Worm (Caenorhabditis elegans): ENCODE results near the gene F55G1.15.

F55G1.15 gene

DNA sequence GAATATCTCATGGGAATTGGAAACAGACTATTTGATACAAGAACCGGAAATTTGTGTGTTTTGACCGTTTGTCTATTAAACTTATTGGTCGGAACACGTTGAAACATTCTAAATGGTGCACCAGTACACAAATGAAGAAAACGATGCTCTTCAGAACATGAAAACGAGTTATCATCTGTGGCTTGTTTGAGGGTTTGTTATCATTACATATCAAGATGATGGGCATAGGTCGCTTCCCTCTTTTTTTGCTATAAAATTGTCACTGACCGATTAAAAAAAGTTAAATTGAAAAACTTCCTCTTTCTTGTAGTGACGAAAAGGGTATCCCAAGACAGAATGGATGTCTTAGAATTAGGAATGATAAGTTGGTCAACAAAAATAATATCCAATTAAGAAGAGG, 32.6 kb downstream of the F55G1.15 start:
- TF ChIP-seq ztf-11 (tag; optimal IDR thresholded peaks at IDR 0.05) (no peak), elt-1 (tag; optimal IDR thresholded peaks at IDR 0.05; ENCODE audit: borderline replicate concordance, insufficient read depth) (no peak), tbx-8 (GFP tag; optimal IDR thresholded peaks at IDR 0.05) (no peak), ham-2 (GFP tag; optimal IDR thresholded peaks at IDR 0.05) (no peak), ceh-43 (GFP tag; optimal IDR thresholded peaks at IDR 0.05) (no peak), cnd-1 (tag; optimal IDR thresholded peaks at IDR 0.05) (no peak), snpc-4 (tag; optimal IDR thresholded peaks at IDR 0.05) (no peak), unc-120 (tag; optimal IDR thresholded peaks at IDR 0.05; ENCODE audit: poor library complexity, severe bottlenecking) (no peak), mep-1 (tag; optimal IDR thresholded peaks at IDR 0.05) (no peak), zip-8 (tag; optimal IDR thresholded peaks at IDR 0.05) (no peak)

DNA sequence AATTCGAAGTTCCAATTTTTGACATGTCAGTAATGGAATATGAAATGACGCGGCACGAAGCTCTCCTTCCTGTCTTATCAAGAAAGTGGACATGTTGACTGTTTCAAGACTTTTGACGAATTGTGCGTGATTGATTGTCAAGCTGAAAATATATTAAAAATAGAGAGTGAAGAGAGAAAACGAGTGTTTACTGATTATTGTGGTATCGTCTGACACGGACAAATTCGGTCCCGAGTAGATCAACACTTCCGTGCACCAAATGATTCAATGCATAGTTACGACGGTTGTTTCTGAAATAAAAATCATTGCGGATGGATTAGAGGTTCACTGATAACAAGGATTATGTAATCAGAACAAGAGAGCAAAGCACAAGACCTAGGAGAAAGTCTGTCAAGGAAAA, 34.1 kb downstream of the F55G1.15 start:
- no peak for TF ChIP-seq lin-13 (tag; optimal IDR thresholded peaks at IDR 0.05)
- TF ChIP-seq blmp-1 (tag; optimal IDR thresholded peaks at IDR 0.05), result no peak
- TF ChIP-seq unc-120 (tag; optimal IDR thresholded peaks at IDR 0.05; ENCODE audit: poor library complexity, severe bottlenecking), result no peak
- no peak for TF ChIP-seq snpc-4 (tag; optimal IDR thresholded peaks at IDR 0.05)
- no peak for TF ChIP-seq ces-1 (GFP tag; optimal IDR thresholded peaks at IDR 0.05)
- TF ChIP-seq unc-62 (GFP tag; optimal IDR thresholded peaks at IDR 0.05), result no peak
- no peak for TF ChIP-seq tbx-8 (GFP tag; optimal IDR thresholded peaks at IDR 0.05)
- no peak for TF ChIP-seq nhr-76 (tag; optimal IDR thresholded peaks at IDR 0.05)
- no peak for TF ChIP-seq unc-39 (tag; optimal IDR thresholded peaks at IDR 0.05)
- no peak for TF ChIP-seq nhr-12 (tag; optimal IDR thresholded peaks at IDR 0.05)
- no peak for TF ChIP-seq elt-1 (tag; optimal IDR thresholded peaks at IDR 0.05; ENCODE audit: borderline replicate concordance, insufficient read depth)
- TF ChIP-seq ztf-11 (tag; optimal IDR thresholded peaks at IDR 0.05), result no peak
- TF ChIP-seq ceh-43 (GFP tag; optimal IDR thresholded peaks at IDR 0.05), result no peak

DNA sequence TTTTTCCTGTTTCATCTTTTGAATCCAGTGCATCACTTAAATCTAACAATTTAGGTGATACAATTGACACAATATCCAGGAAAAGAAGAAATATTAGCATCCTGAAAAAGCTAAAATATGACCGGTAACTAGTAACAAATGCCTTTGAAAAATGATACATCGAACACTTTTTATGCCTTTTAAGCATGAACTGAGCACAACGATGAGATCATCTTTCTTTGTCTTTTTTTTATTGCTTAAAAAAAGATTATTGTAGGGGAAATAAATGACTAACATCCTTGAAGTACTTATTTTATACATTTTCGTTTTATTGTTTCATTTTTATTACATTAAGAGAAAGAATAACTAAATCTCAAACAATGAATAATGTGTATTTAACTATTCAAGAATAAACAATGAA, 35.4 kb downstream of the F55G1.15 start, which contains the start of gene F13B6.3:
Gene F13B6.3 (minus strand): TSS at position 101 of the 400 bp plus-strand sequence.
- TF ChIP-seq bed-3 (GFP tag; optimal IDR thresholded peaks at IDR 0.05) (no peak), blmp-1 (tag; optimal IDR thresholded peaks at IDR 0.05) (no peak), flh-1 (GFP tag; optimal IDR thresholded peaks at IDR 0.05) (no peak), ceh-83 (GFP tag; optimal IDR thresholded peaks at IDR 0.05) (no peak), drap-1 (GFP tag; optimal IDR thresholded peaks at IDR 0.05) (no peak)

DNA sequence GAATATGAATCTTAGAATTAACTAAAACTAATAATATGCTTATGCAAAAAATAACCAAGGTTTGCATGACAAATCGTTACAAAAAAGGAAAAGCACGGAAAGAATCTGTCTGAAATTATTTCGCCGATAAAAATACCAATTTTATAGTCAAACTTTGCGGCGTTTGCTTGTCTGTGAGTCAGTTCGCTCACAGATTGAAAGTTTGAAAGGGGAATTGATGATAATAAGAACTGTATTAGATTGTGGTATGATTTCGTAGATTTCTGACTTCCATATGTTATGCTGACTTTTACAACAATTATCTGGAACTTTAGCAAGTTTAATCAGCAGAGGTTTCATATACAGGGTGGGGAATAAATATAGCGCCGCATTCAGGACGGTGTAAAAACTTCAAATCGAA, 41.0 kb downstream of the F55G1.15 start, which contains the start of gene F13B6.2:
Gene F13B6.2 (minus strand): TSS at position 101 of the 400 bp plus-strand sequence.
- TF ChIP-seq snpc-4 (tag; optimal IDR thresholded peaks at IDR 0.05), result no peak
- TF ChIP-seq cnd-1 (tag; optimal IDR thresholded peaks at IDR 0.05), result no peak
- no peak for TF ChIP-seq M03D4.4 (tag; optimal IDR thresholded peaks at IDR 0.05)
- TF ChIP-seq elt-1 (tag; optimal IDR thresholded peaks at IDR 0.05; ENCODE audit: borderline replicate concordance, insufficient read depth), result no peak

DNA sequence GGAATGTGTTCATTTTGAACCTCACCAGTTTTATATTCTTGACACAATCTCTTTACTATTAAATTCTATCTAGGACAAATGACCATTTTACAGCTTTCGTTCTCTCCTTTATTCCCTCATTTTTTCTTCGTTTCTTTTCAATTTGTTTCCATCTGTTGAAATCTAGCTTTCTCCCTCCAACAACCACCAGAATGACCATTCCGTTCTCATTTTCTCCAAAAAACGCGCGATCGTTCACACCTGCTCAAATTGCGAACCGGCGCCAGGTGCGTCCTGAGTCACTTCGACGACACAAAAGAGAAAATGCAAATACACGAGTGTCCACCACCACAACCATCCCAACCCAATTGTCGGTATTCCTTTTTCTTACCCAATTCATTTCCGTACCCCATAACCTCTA, 45.0 kb downstream of the F55G1.15 start, which contains the start of gene F13B6.1:
Gene F13B6.1 (plus strand): TSS at position 301 of the 400 bp plus-strand sequence.
- TF ChIP-seq snpc-4 (tag; optimal IDR thresholded peaks at IDR 0.05), result no peak
- TF ChIP-seq nhr-76 (tag; optimal IDR thresholded peaks at IDR 0.05), result no peak
- no peak for TF ChIP-seq drap-1 (GFP tag; optimal IDR thresholded peaks at IDR 0.05)
- TF ChIP-seq lin-13 (tag; optimal IDR thresholded peaks at IDR 0.05), result no peak
- no peak for TF ChIP-seq nhr-28 (tag; optimal IDR thresholded peaks at IDR 0.05)
- TF ChIP-seq tbx-8 (GFP tag; optimal IDR thresholded peaks at IDR 0.05), result no peak
- TF ChIP-seq flh-1 (GFP tag; optimal IDR thresholded peaks at IDR 0.05), result no peak

DNA sequence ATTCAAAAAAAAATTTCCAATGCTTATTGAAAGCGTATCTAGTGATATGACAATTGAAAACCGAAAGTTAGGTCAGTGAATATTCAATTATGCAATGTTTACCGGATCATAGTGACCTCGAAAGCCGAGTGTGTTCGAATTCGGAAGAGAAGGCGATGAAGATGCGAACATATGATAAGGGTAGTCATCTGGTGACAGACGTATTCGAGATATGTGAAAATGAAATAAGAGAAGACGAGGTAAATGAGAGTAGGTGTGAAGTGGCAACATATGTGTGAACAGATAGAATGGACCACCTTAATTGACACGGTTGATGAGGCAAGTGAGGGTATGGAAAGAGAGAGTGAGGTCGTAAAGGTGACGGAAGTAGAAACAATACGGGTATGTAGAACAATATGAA, 46.3 kb downstream of the F55G1.15 start:
- no peak for TF ChIP-seq nhr-28 (tag; optimal IDR thresholded peaks at IDR 0.05)
- peak; percentile 53 for TF ChIP-seq ham-2 (GFP tag; optimal IDR thresholded peaks at IDR 0.05)
- no peak for TF ChIP-seq flh-1 (GFP tag; optimal IDR thresholded peaks at IDR 0.05)
- peak; percentile 80 for TF ChIP-seq nhr-2 (tag; optimal IDR thresholded peaks at IDR 0.05)
- TF ChIP-seq lin-32 (GFP tag; optimal IDR thresholded peaks at IDR 0.05), result peak; percentile 34
- TF ChIP-seq blmp-1 (tag; optimal IDR thresholded peaks at IDR 0.05), result peak; percentile 71
- peak; percentile 67 for TF ChIP-seq elt-1 (tag; optimal IDR thresholded peaks at IDR 0.05; ENCODE audit: borderline replicate concordance, insufficient read depth)

DNA sequence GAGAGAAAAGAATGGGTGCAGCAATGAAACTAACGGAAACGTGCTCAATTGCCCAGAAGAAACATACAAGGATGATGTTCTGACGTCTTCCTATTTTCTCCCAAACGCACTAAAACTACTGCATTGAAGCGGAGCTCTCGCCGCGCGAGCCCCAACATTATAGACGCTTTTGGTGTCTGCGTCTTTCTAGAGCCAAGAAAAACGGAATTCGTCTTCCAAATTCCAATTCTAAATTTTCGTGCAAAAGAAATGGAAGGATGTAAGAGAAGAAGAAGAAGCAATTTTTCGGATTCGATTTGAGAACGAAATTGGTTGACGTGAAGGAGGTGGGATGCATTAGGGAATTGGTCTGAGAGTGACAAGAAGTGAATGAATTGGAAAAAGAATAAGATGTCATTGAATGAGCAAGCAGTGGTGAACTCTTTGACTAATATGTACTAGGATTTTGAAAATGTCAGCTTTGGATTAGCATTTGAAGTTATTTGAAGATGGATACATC, 47.5 kb downstream of the F55G1.15 start:
- TF ChIP-seq unc-62 (GFP tag; optimal IDR thresholded peaks at IDR 0.05) (no peak), ces-1 (GFP tag; optimal IDR thresholded peaks at IDR 0.05) (peak; percentile 75)

Measured in whole organism, mixed stage, embryonic.